Fruit fly (Drosophila melanogaster) whole organism, wandering third instar larva: ENCODE results near the gene CG14731.

ENCODE experiments used
- Abd-B ChIP-seq: fragments of >200 bp; optimal IDR thresholded peaks from 2 replicates; lab custom pipeline; 2017; ENCODE audit warnings: missing biosample characterization, missing genetic modification characterization
- CG32264 ChIP-seq: fragments of 200-800 bp; sonication (Bioruptor generic); optimal IDR thresholded peaks from 2 replicates; lab custom pipeline; 2016; ENCODE audit warnings: missing biosample characterization, missing genetic modification characterization
- CG9705 ChIP-seq: fragments of 200-800 bp; sonication (Bioruptor generic); optimal IDR thresholded peaks from 2 replicates; lab custom pipeline; 2018; ENCODE audit warnings: missing biosample characterization, mild to moderate bottlenecking, missing genetic modification characterization
- CrebA ChIP-seq: fragments of 200-800 bp; sonication (Bioruptor generic); optimal IDR thresholded peaks from 2 replicates; lab custom pipeline; 2016; ENCODE audit warnings: missing biosample characterization, mild to moderate bottlenecking, missing genetic modification characterization, borderline replicate concordance
- Dfd ChIP-seq: fragments of >200 bp; optimal IDR thresholded peaks from 2 replicates; lab custom pipeline; 2017; ENCODE audit warnings: missing biosample characterization, missing genetic modification characterization
- Dif ChIP-seq: fragments of 200-275, 200-300 bp; sonication (Bioruptor generic); optimal IDR thresholded peaks from 2 replicates; lab custom pipeline; 2018; ENCODE audit warnings: missing biosample characterization, missing genetic modification characterization; ENCODE audit not compliant: partially characterized antibody
- GATAd ChIP-seq: sonication (Bioruptor generic); optimal IDR thresholded peaks from 2 replicates; lab custom pipeline; 2016; ENCODE audit warnings: missing biosample characterization, missing genetic modification characterization
- HLH106 ChIP-seq: fragments of 200-800 bp; optimal IDR thresholded peaks from 3 replicates; lab custom pipeline; 2019; ENCODE audit warnings: missing biosample characterization, mild to moderate bottlenecking, missing genetic modification characterization, moderate library complexity
- Hnf4 ChIP-seq: fragments of 200-800 bp; sonication (Bioruptor generic); optimal IDR thresholded peaks from 2 replicates; lab custom pipeline; 2016; ENCODE audit warnings: missing biosample characterization, mild to moderate bottlenecking, missing genetic modification characterization
- Hr78 ChIP-seq: fragments of >200 bp; optimal IDR thresholded peaks from 2 replicates; lab custom pipeline; 2017; ENCODE audit warnings: missing biosample characterization, missing genetic modification characterization
- Hr83 ChIP-seq: fragments of 200-300 bp; sonication (Bioruptor generic); optimal IDR thresholded peaks from 2 replicates; lab custom pipeline; 2016; ENCODE audit warnings: missing biosample characterization, mild to moderate bottlenecking, missing genetic modification characterization, moderate library complexity; ENCODE audit not compliant: poor library complexity, severe bottlenecking
- Jra ChIP-seq: sonication (Bioruptor generic); optimal IDR thresholded peaks from 2 replicates; lab custom pipeline; 2016; ENCODE audit warnings: missing biosample characterization, missing genetic modification characterization
- Mio ChIP-seq: sonication (Bioruptor generic); optimal IDR thresholded peaks from 2 replicates; lab custom pipeline; 2016; ENCODE audit warnings: missing biosample characterization, missing genetic modification characterization
- Myc ChIP-seq: fragments of >200 bp; optimal IDR thresholded peaks from 2 replicates; lab custom pipeline; 2017
- N ChIP-seq: fragments of >200 bp; optimal IDR thresholded peaks from 2 replicates; lab custom pipeline; 2018; ENCODE audit warnings: missing biosample characterization, missing external identifiers, missing genetic modification characterization
- OdsH ChIP-seq: fragments of 200-800 bp; sonication (Bioruptor generic); optimal IDR thresholded peaks from 2 replicates; lab custom pipeline; 2016; ENCODE audit warnings: missing biosample characterization, mild to moderate bottlenecking, missing genetic modification characterization
- Rel ChIP-seq, 2 experiments: fragments of 200-800 bp; sonication (Bioruptor generic) in 1 of 2; optimal IDR thresholded peaks; 2 replicates in 1 of 2; 3 replicates in 1 of 2; lab custom pipeline; 2016 to 2019; ENCODE audit warnings: mild to moderate bottlenecking in 2 of 2, missing biosample characterization in 2 of 2, missing genetic modification characterization in 2 of 2, moderate library complexity in 1 of 2
- Sp1 ChIP-seq: fragments of 200-800 bp; sonication (Bioruptor generic); optimal IDR thresholded peaks from 3 replicates; lab custom pipeline; 2019; ENCODE audit warnings: missing biosample characterization, mild to moderate bottlenecking, missing genetic modification characterization, moderate library complexity
- Vsx2 ChIP-seq: fragments of 200-300, 225-300 bp; sonication (Bioruptor generic); optimal IDR thresholded peaks from 2 replicates; lab custom pipeline; 2018; ENCODE audit warnings: missing biosample characterization, missing genetic modification characterization; ENCODE audit not compliant: partially characterized antibody
- br ChIP-seq: fragments of 200-800 bp; sonication (Bioruptor generic); optimal IDR thresholded peaks from 2 replicates; lab custom pipeline; 2016; ENCODE audit warnings: missing biosample characterization, missing genetic modification characterization
- brk ChIP-seq: fragments of 200-800 bp; sonication (Bioruptor generic); optimal IDR thresholded peaks from 2 replicates; lab custom pipeline; 2016; ENCODE audit warnings: missing biosample characterization, mild to moderate bottlenecking, missing genetic modification characterization
- dl ChIP-seq, 2 experiments: fragments of 175-275, 200-275 bp in 1 of 2; fragments of 200-275 bp in 1 of 2; sonication (Bioruptor generic); optimal IDR thresholded peaks; lab custom pipeline; 2018; ENCODE audit warnings: mild to moderate bottlenecking in 2 of 2, missing biosample characterization in 2 of 2, missing genetic modification characterization in 2 of 2, moderate library complexity in 2 of 2; ENCODE audit not compliant: partially characterized antibody in 2 of 2, insufficient read depth in 1 of 2
- dsf ChIP-seq: sonication (Bioruptor generic); optimal IDR thresholded peaks from 2 replicates; lab custom pipeline; 2016; ENCODE audit warnings: missing biosample characterization, missing genetic modification characterization, borderline replicate concordance
- ey ChIP-seq: fragments of 200-800 bp; sonication (Bioruptor generic); optimal IDR thresholded peaks from 2 replicates; lab custom pipeline; 2016; ENCODE audit warnings: missing biosample characterization, missing genetic modification characterization
- foxo ChIP-seq, 2 experiments: fragments of 200-800 bp; sonication (Bioruptor generic); optimal IDR thresholded peaks; 2 replicates in 1 of 2; 3 replicates in 1 of 2; lab custom pipeline; 2016 to 2017; ENCODE audit warnings: missing biosample characterization in 2 of 2, missing genetic modification characterization in 2 of 2
- fru ChIP-seq: fragments of 200-800 bp; sonication (Bioruptor generic); optimal IDR thresholded peaks from 3 replicates; lab custom pipeline; 2016; ENCODE audit warnings: missing biosample characterization, mild to moderate bottlenecking, missing genetic modification characterization
- h ChIP-seq: fragments of 200-800 bp; sonication (Bioruptor generic); optimal IDR thresholded peaks from 3 replicates; lab custom pipeline; 2016; ENCODE audit warnings: missing biosample characterization, mild to moderate bottlenecking, missing genetic modification characterization
- jim ChIP-seq: fragments of 175-275, 200-325 bp; sonication (Bioruptor generic); optimal IDR thresholded peaks from 2 replicates; lab custom pipeline; 2016; ENCODE audit warnings: missing biosample characterization, mild to moderate bottlenecking, missing genetic modification characterization
- lola ChIP-seq: fragments of >200 bp; optimal IDR thresholded peaks from 2 replicates; lab custom pipeline; 2017; ENCODE audit warnings: missing biosample characterization, missing genetic modification characterization
- pan ChIP-seq: fragments of >200 bp; optimal IDR thresholded peaks from 2 replicates; lab custom pipeline; 2017
- psq ChIP-seq: fragments of 200-800 bp; sonication (Bioruptor generic); optimal IDR thresholded peaks from 3 replicates; lab custom pipeline; 2017; ENCODE audit warnings: missing biosample characterization, mild to moderate bottlenecking, missing genetic modification characterization, moderate library complexity
- rgr ChIP-seq: fragments of 200-800 bp; sonication (Bioruptor generic); optimal IDR thresholded peaks from 3 replicates; lab custom pipeline; 2016; ENCODE audit warnings: missing biosample characterization, mild to moderate bottlenecking, missing genetic modification characterization
- sage ChIP-seq: fragments of 200-800 bp; sonication (Bioruptor generic); optimal IDR thresholded peaks from 2 replicates; lab custom pipeline; 2016; ENCODE audit warnings: missing biosample characterization, mild to moderate bottlenecking, missing genetic modification characterization
- sv ChIP-seq: fragments of 200-800 bp; sonication (Bioruptor generic); optimal IDR thresholded peaks from 3 replicates; lab custom pipeline; 2016; ENCODE audit warnings: missing biosample characterization, missing genetic modification characterization
- tai ChIP-seq: sonication (Bioruptor generic); optimal IDR thresholded peaks from 2 replicates; lab custom pipeline; 2016; ENCODE audit warnings: missing biosample characterization, missing genetic modification characterization

The CG14731 gene

dm6 chr3R:11968030-11968753 is 37.1 kb downstream of the CG14731 start:
- no peak for TF ChIP-seq sv (GFP tag; lab: Kevin White, UChicago)

DNA sequence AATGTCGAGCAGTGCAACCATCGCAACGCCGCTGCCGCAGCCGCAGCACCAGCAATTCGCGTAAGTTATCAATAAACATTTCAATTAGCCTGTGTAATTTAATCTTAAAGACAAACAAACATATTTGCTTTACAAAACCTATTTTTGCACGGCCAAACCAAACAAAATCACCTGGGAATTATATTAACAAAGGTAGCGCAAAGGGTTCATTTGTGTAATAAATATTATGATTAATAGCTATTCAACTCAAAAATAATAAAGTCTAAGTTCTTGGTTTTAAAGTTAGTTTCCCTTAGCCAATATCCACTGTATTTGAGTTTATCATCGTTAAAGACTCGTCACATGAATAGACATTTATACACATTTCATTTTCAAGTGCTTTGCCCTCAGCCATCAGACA is 38.2 kb downstream of the CG14731 start:
- TF ChIP-seq ey (GFP tag; lab: Kevin White, UChicago) (peak; percentile 5), rgr (no peak)

DNA sequence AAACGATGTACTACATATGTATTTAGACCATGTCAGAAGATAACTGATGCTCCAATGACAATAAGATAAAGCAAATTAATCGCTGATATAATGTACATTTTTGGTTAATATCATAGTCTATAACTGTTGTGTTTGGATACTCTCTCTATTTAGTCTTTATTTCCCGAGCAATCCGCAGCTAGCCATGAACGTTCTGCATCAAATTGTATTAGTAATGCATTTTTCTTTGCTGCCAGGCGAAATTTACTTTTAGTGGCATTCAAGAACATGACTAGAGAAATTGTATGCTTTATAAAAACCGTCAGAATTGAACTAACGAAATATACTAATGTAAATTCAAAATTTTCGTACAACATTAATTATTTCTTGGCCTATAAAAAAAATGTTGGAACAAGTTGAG is 40.3 kb downstream of the CG14731 start, which contains the start of gene GC2:
Gene GC2 (plus strand): TSS at position 301 of the 400 bp plus-strand sequence.
- TF ChIP-seq Hr78 (GFP tag; lab: Kevin White, UChicago) = no peak
- TF ChIP-seq sage (GFP tag; lab: Kevin White, UChicago) = no peak
- TF ChIP-seq Jra (GFP tag; lab: Kevin White, UChicago) = no peak
- no peak for TF ChIP-seq GATAd (GFP tag; lab: Kevin White, UChicago)
- no peak for TF ChIP-seq br (GFP tag; lab: Kevin White, UChicago)
- no peak for TF ChIP-seq Rel (GFP tag; optimal IDR thresholded peaks at IDR 0.05; lab: Kevin White, UChicago)
- no peak for TF ChIP-seq Rel (tag; optimal IDR thresholded peaks at IDR 0.05; lab: Kevin White, UChicago)
- no peak for TF ChIP-seq Vsx2 (GFP tag; lab: Kevin White, UChicago)
- no peak for TF ChIP-seq Hnf4 (GFP tag; lab: Kevin White, UChicago)
- TF ChIP-seq jim (GFP tag; lab: Kevin White, UChicago) = no peak

- TF ChIP-seq pan (lab: Kevin White, UChicago) = no peak
- no peak for TF ChIP-seq Rel (GFP tag; optimal IDR thresholded peaks at IDR 0.05; lab: Kevin White, UChicago)
- peak; percentile 35 for TF ChIP-seq Rel (tag; optimal IDR thresholded peaks at IDR 0.05; lab: Kevin White, UChicago)
These were observed 42.8 kb downstream of the CG14731 start for dm6 chr3R:11973826-11974225.

- no peak for TF ChIP-seq Hr78 (GFP tag; lab: Kevin White, UChicago)
- peak; percentile 36 for TF ChIP-seq Hr83 (GFP tag; lab: Kevin White, UChicago)
- TF ChIP-seq pan (lab: Kevin White, UChicago) = no peak
- no peak for TF ChIP-seq GATAd (GFP tag; lab: Kevin White, UChicago)
- peak; percentile 13 for TF ChIP-seq dsf (GFP tag; lab: Kevin White, UChicago)
- TF ChIP-seq h (GFP tag; lab: Kevin White, UChicago) = peak; percentile 51
- peak; percentile 51 for TF ChIP-seq rgr
- peak; percentile 47 for TF ChIP-seq HLH106
- no peak for TF ChIP-seq Hnf4 (GFP tag; lab: Kevin White, UChicago)
- TF ChIP-seq N = no peak
- no peak for TF ChIP-seq Rel (GFP tag; optimal IDR thresholded peaks at IDR 0.05; lab: Kevin White, UChicago)
- TF ChIP-seq Rel (tag; optimal IDR thresholded peaks at IDR 0.05; lab: Kevin White, UChicago) = peak; percentile 99
- TF ChIP-seq fru (GFP tag; lab: Kevin White, UChicago) = peak; percentile 58
- peak in 1 of 2 experiments; percentile 53 for TF ChIP-seq foxo (GFP tag; optimal IDR thresholded peaks at IDR 0.05; lab: Kevin White, UChicago)
- TF ChIP-seq Dfd = no peak
- no peak for TF ChIP-seq sage (GFP tag; lab: Kevin White, UChicago)
- TF ChIP-seq CrebA = no peak
- no peak for TF ChIP-seq Jra (GFP tag; lab: Kevin White, UChicago)
- no peak for TF ChIP-seq Mio (GFP tag; lab: Kevin White, UChicago)
- no peak for TF ChIP-seq tai (GFP tag; lab: Kevin White, UChicago)
- TF ChIP-seq CG9705 (GFP tag; lab: Kevin White, UChicago) = peak; percentile 32
- TF ChIP-seq Abd-B = no peak
- TF ChIP-seq Dif (GFP tag; lab: Kevin White, UChicago) = no peak
- peak; percentile 33 for TF ChIP-seq br (GFP tag; lab: Kevin White, UChicago)
- no peak for TF ChIP-seq OdsH (GFP tag; lab: Kevin White, UChicago)
- TF ChIP-seq jim (GFP tag; lab: Kevin White, UChicago) = no peak
- TF ChIP-seq Myc (lab: Kevin White, UChicago) = peak; percentile 48
- peak; percentile 42 for TF ChIP-seq Sp1 (GFP tag; lab: Kevin White, UChicago)
- no peak for TF ChIP-seq CG32264
- TF ChIP-seq ey (GFP tag; lab: Kevin White, UChicago) = peak; percentile 21
- TF ChIP-seq psq = no peak
- TF ChIP-seq Vsx2 (GFP tag; lab: Kevin White, UChicago) = no peak
- TF ChIP-seq brk = no peak
- no peak for TF ChIP-seq sv (GFP tag; lab: Kevin White, UChicago)
- no peak for TF ChIP-seq dl (GFP tag; optimal IDR thresholded peaks at IDR 0.05; lab: Kevin White, UChicago; ENCODE audit: insufficient read depth in 1 of 2, partially characterized antibody in 2 of 2)
- no peak for TF ChIP-seq lola (GFP tag; lab: Kevin White, UChicago)
These were observed 43.6 kb downstream of the CG14731 start, which contains the start of gene Tango9 for dm6 chr3R:11974631-11975030. TSS of gene Tango9 (minus strand) at chr3R:11974910.
